Fruit fly (Drosophila melanogaster) whole organism, prepupa: ENCODE results near the gene CG4653.

Source experiments
- Blimp-1 ChIP-seq: fragments of 200-800 bp; sonication (Bioruptor generic); optimal IDR thresholded peaks from 3 replicates; lab custom pipeline; 2017; ENCODE audit warnings: missing biosample characterization, missing genetic modification characterization, mild to moderate bottlenecking, moderate library complexity, missing genetic modification reagents
- CG10631 ChIP-seq: fragments of 200-800 bp; sonication (Bioruptor generic); optimal IDR thresholded peaks from 2 replicates; lab custom pipeline; 2016; ENCODE audit warnings: missing biosample characterization, missing genetic modification characterization
- CG11294 ChIP-seq: fragments of 200-800 bp; sonication (Bioruptor generic); IDR thresholded peaks from 2 replicates; pipeline ENCODE4 v1.3.6; 2022; ENCODE audit warnings: missing biosample characterization, missing genetic modification characterization
- CG11762 ChIP-seq: fragments of 200-800 bp; sonication (Bioruptor generic); optimal IDR thresholded peaks from 3 replicates; lab custom pipeline; 2016; ENCODE audit warnings: missing biosample characterization, missing genetic modification characterization; ENCODE audit not compliant: insufficient read depth
- CG15336 ChIP-seq: fragments of 200-800 bp; sonication (Bioruptor generic); IDR thresholded peaks from 2 replicates; pipeline ENCODE4 v1.3.6; 2022; ENCODE audit warnings: missing biosample characterization, missing genetic modification characterization
- CG31627 ChIP-seq: fragments of 200-800 bp; sonication (Bioruptor generic); optimal IDR thresholded peaks from 3 replicates; lab custom pipeline; 2016; ENCODE audit warnings: missing biosample characterization, missing genetic modification characterization
- CG32006 ChIP-seq: fragments of 200-800 bp; sonication (Bioruptor generic); optimal IDR thresholded peaks from 3 replicates; lab custom pipeline; 2017; ENCODE audit warnings: missing biosample characterization, mild to moderate bottlenecking, missing genetic modification characterization
- CG34406 ChIP-seq: fragments of 200-800 bp; sonication (Bioruptor generic); optimal IDR thresholded peaks from 3 replicates; lab custom pipeline; 2016; ENCODE audit warnings: missing biosample characterization, missing genetic modification characterization
- CG3919 ChIP-seq: fragments of 200-800 bp; sonication (Bioruptor generic); optimal IDR thresholded peaks from 3 replicates; lab custom pipeline; 2016; ENCODE audit warnings: missing biosample characterization, missing genetic modification characterization
- CG6276 ChIP-seq: fragments of 200-800 bp; sonication (Bioruptor generic); optimal IDR thresholded peaks from 2 replicates; lab custom pipeline; 2017; ENCODE audit warnings: missing biosample characterization, mild to moderate bottlenecking, missing genetic modification characterization
- CG7368 ChIP-seq: fragments of 200-800 bp; sonication (Bioruptor generic); optimal IDR thresholded peaks from 3 replicates; lab custom pipeline; 2016; ENCODE audit warnings: missing biosample characterization, missing genetic modification characterization
- CG8319 ChIP-seq: fragments of 200-800 bp; sonication (Bioruptor generic); optimal IDR thresholded peaks from 3 replicates; lab custom pipeline; 2016; ENCODE audit warnings: missing biosample characterization, missing genetic modification characterization
- CG8632 ChIP-seq: fragments of 200-800 bp; sonication (Bioruptor generic); optimal IDR thresholded peaks from 3 replicates; lab custom pipeline; 2016; ENCODE audit warnings: missing biosample characterization, missing genetic modification characterization
- CG9139 ChIP-seq: fragments of 200-800 bp; sonication (Bioruptor generic); optimal IDR thresholded peaks from 3 replicates; lab custom pipeline; 2017; ENCODE audit warnings: missing biosample characterization, mild to moderate bottlenecking, missing genetic modification characterization
- Ets21C ChIP-seq: fragments of 200-800 bp; sonication (Bioruptor generic); optimal IDR thresholded peaks from 3 replicates; lab custom pipeline; 2016; ENCODE audit warnings: missing biosample characterization, missing genetic modification characterization
- Gug ChIP-seq: fragments of 200-800 bp; sonication (Bioruptor generic); IDR thresholded peaks from 2 replicates; pipeline ENCODE4 v1.3.6; 2022; ENCODE audit warnings: missing biosample characterization, missing genetic modification characterization
- Hr38 ChIP-seq: sonication (Bioruptor generic); optimal IDR thresholded peaks from 2 replicates; lab custom pipeline; 2016; ENCODE audit warnings: missing biosample characterization, missing genetic modification characterization
- Hr4 ChIP-seq: fragments of 200-800 bp; sonication (Bioruptor generic); optimal IDR thresholded peaks from 3 replicates; lab custom pipeline; 2016; ENCODE audit warnings: missing biosample characterization, missing genetic modification characterization
- Lpt ChIP-seq: fragments of 200-800 bp; sonication (Bioruptor generic); optimal IDR thresholded peaks from 3 replicates; lab custom pipeline; 2016; ENCODE audit warnings: missing biosample characterization, missing genetic modification characterization
- Sox102F ChIP-seq: fragments of 200-800 bp; sonication (Bioruptor generic); optimal IDR thresholded peaks from 2 replicates; lab custom pipeline; 2016; ENCODE audit warnings: missing biosample characterization, mild to moderate bottlenecking, missing genetic modification characterization
- achi ChIP-seq: fragments of 200-800 bp; sonication (Bioruptor generic); optimal IDR thresholded peaks from 3 replicates; lab custom pipeline; 2016; ENCODE audit warnings: missing biosample characterization, missing genetic modification characterization
- cyc ChIP-seq: fragments of 200-800 bp; sonication (Bioruptor generic); optimal IDR thresholded peaks from 3 replicates; lab custom pipeline; 2016; ENCODE audit warnings: missing biosample characterization, missing genetic modification characterization
- esn ChIP-seq: fragments of 200-800 bp; sonication (Bioruptor generic); optimal IDR thresholded peaks from 2 replicates; lab custom pipeline; 2016; ENCODE audit warnings: missing biosample characterization, mild to moderate bottlenecking, missing genetic modification characterization, moderate library complexity
- fd59A ChIP-seq: fragments of 200-800 bp; sonication (Bioruptor generic); optimal IDR thresholded peaks from 2 replicates; lab custom pipeline; 2017; ENCODE audit warnings: missing biosample characterization, mild to moderate bottlenecking, missing genetic modification characterization, missing genetic modification reagents
- fd85E ChIP-seq: fragments of 200-800 bp; sonication (Bioruptor generic); optimal IDR thresholded peaks from 3 replicates; lab custom pipeline; 2016; ENCODE audit warnings: missing biosample characterization, missing genetic modification characterization
- fkh ChIP-seq: fragments of 200-800 bp; sonication (Bioruptor generic); optimal IDR thresholded peaks from 3 replicates; lab custom pipeline; 2017; ENCODE audit warnings: missing biosample characterization, mild to moderate bottlenecking, missing genetic modification characterization, moderate library complexity
- lz ChIP-seq: fragments of 200-800 bp; sonication (Bioruptor generic); optimal IDR thresholded peaks from 3 replicates; lab custom pipeline; 2016; ENCODE audit warnings: missing biosample characterization, missing genetic modification characterization
- pdm3 ChIP-seq: fragments of 200-800 bp; sonication (Bioruptor generic); optimal IDR thresholded peaks from 3 replicates; lab custom pipeline; 2016; ENCODE audit warnings: missing biosample characterization, missing genetic modification characterization
- svp ChIP-seq: fragments of 200-800 bp; sonication (Bioruptor generic); peaks from one replicate; lab custom pipeline; 2016; ENCODE audit warnings: missing biosample characterization, missing genetic modification characterization

Gene CG4653

dm6 chrX:16723203-16724173 is 19.6 kb downstream of the CG4653 start (continued):
- TF ChIP-seq Hr38 (GFP tag; lab: Kevin White, UChicago): no peak
- peak; percentile 66 for TF ChIP-seq CG6276
- TF ChIP-seq Sox102F (GFP tag; lab: Kevin White, UChicago): peak; percentile 74
- peak; percentile 79 for TF ChIP-seq pdm3 (GFP tag; lab: Kevin White, UChicago)
- TF ChIP-seq CG31627: peak; percentile 76
- TF ChIP-seq fd85E (GFP tag; lab: Kevin White, UChicago): no peak
- peak; percentile 67 for TF ChIP-seq achi (GFP tag; lab: Kevin White, UChicago)
- TF ChIP-seq Ets21C (GFP tag; lab: Kevin White, UChicago): peak; percentile 68
- TF ChIP-seq lz (GFP tag; lab: Kevin White, UChicago): peak; percentile 83
- TF ChIP-seq esn (GFP tag; lab: Kevin White, UChicago): peak; percentile 78
- TF ChIP-seq CG8319 (GFP tag; lab: Kevin White, UChicago): peak; percentile 13

DNA sequence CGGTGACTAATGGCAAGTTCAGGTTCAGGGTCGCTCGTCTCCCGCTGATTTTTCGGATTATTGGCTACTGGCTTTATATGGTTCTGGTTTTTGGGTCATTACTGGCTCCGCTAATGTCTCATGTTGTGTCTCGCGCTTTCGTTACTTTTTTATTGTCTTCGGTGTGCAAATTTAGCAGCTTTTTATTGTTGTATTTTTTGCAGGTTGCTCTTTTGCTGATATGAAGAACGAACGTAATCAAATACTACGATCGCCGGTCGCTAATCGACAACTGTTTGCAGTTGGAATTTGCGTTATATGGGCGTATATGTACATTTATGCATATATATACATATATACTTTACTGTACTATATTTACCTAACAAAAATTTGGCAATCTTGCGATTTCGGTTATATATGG is 20.7 kb downstream of the CG4653 start:
- TF ChIP-seq pdm3 (GFP tag; lab: Kevin White, UChicago): no peak
- TF ChIP-seq fkh (GFP tag; lab: Kevin White, UChicago): peak; percentile 13
- no peak for TF ChIP-seq cyc (GFP tag; lab: Kevin White, UChicago)
- TF ChIP-seq CG7368 (GFP tag; lab: Kevin White, UChicago): no peak
- TF ChIP-seq CG34406 (GFP tag; lab: Kevin White, UChicago): no peak
- no peak for TF ChIP-seq CG3919 (GFP tag; lab: Kevin White, UChicago)

DNA sequence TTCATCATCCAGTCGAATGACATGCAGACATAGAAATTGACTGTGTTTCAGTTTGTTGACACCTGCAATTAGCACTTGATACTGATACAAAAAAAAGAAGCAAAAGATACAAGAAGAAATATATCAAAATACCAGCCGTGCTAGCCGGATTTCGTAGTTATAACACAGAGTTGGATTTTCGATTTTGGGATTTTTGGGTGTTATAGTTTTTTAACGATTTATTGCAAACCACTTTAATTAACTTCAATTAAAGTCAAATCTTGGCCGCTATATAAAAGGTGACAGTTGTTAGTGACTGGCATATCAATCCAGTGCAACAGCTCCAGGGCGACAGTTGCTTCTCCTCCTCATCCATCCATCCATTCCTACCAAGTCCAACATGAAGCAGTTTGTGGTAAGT is 26.9 kb downstream of the CG4653 start, which contains the start of gene TwdlX:
Gene TwdlX (plus strand): TSS at position 301 of the 400 bp plus-strand sequence.
- no peak for TF ChIP-seq cyc (GFP tag; lab: Kevin White, UChicago)
- TF ChIP-seq CG9139 (GFP tag; lab: Kevin White, UChicago): no peak
- no peak for TF ChIP-seq CG11294 (GFP tag; lab: Robert Waterston, UW)

dm6 chrX:16733244-16733643 is 29.4 kb downstream of the CG4653 start:
- TF ChIP-seq CG9139 (GFP tag; lab: Kevin White, UChicago): no peak
- TF ChIP-seq CG8319 (GFP tag; lab: Kevin White, UChicago): no peak
- TF ChIP-seq svp (GFP tag; lab: Kevin White, UChicago): no peak
- no peak for TF ChIP-seq achi (GFP tag; lab: Kevin White, UChicago)

DNA sequence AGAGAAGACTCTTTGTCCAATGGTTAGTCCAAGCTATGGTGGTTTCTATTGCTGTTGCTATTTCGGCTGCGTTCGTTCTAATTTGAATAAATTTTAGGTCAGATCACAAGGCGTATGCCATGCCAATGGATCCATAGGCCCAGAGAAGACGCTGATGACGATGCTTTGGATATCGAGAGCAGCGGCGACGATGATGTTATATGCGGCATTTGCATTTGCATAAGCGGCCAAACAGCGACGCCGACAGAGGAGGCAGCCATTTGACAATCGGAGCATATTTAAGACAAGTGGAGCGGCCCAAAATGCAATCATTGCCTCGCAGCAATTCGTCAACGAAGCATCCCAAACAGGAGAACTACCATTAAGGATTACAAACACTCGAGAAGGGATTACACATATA is 30.8 kb downstream of the CG4653 start, which contains the start of gene TwdlY:
Gene TwdlY (plus strand): TSS at position 301 of the 400 bp plus-strand sequence.
- TF ChIP-seq CG34406 (GFP tag; lab: Kevin White, UChicago): no peak
- TF ChIP-seq CG31627: no peak
- TF ChIP-seq Gug (GFP tag; lab: Robert Waterston, UW): no peak
- no peak for TF ChIP-seq fd59A (GFP tag; lab: Kevin White, UChicago)
- no peak for TF ChIP-seq fkh (GFP tag; lab: Kevin White, UChicago)
- TF ChIP-seq CG32006 (GFP tag; lab: Kevin White, UChicago): no peak
- no peak for TF ChIP-seq achi (GFP tag; lab: Kevin White, UChicago)
- no peak for TF ChIP-seq Lpt (GFP tag; lab: Kevin White, UChicago)
- no peak for TF ChIP-seq CG11762 (GFP tag; lab: Kevin White, UChicago)
- TF ChIP-seq CG8632 (GFP tag; lab: Kevin White, UChicago): no peak
- no peak for TF ChIP-seq CG10631
- TF ChIP-seq CG15336 (GFP tag; lab: Robert Waterston, UW): no peak
- TF ChIP-seq Blimp-1 (GFP tag; lab: Kevin White, UChicago): no peak
- no peak for TF ChIP-seq svp (GFP tag; lab: Kevin White, UChicago)
- TF ChIP-seq Ets21C (GFP tag; lab: Kevin White, UChicago): no peak
- TF ChIP-seq Hr4 (GFP tag; lab: Kevin White, UChicago): no peak
- no peak for TF ChIP-seq esn (GFP tag; lab: Kevin White, UChicago)
- no peak for TF ChIP-seq cyc (GFP tag; lab: Kevin White, UChicago)
